Fruit fly (Drosophila melanogaster): Measurements from ENCODE around the gene aust.

DNA sequence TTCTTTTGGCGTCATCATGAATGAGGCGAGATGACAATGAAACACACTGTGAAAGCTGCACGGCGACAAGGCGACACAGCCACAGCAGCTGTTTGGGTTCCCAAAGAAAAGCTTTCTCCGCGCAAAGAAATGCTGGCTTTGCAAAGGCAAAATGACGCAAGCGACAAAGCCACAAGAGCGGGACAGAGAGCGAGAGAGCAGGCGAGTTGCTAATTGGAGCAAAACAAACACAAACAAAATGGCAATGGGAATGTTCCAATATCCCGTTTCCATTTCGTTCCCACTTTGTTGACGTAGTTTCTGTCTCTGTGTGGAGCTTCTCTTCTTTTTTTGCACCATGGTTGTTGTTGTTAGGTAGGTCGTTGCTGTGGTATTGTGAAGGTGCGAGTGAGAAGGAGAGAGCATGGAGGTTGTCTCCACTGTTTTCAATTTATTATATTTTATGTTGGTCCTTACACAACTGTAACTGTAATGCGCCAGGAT is 45.7 kb downstream of the aust start:
- TF ChIP-seq CG17806 (tag; optimal IDR thresholded peaks at IDR 0.05) (no peak), Ets98B (GFP tag; IDR thresholded peaks at IDR 0.05) (peak; percentile 97), CG9948 (tag; optimal IDR thresholded peaks at IDR 0.05) (peak; percentile 15), Pif1A (GFP tag; optimal IDR thresholded peaks at IDR 0.05) (peak; percentile 55), EcR (GFP tag; optimal IDR thresholded peaks at IDR 0.05) (peak; percentile 96), CG34367 (tag; optimal IDR thresholded peaks at IDR 0.05) (peak; percentile 46), CG8159 (tag; optimal IDR thresholded peaks at IDR 0.05) (peak; percentile 57), gl (tag; optimal IDR thresholded peaks at IDR 0.05) (peak; percentile 83), CG10348 (GFP tag; IDR thresholded peaks at IDR 0.05) (no peak), rn (GFP tag; IDR thresholded peaks at IDR 0.05) (no peak), CG13204 (GFP tag; optimal IDR thresholded peaks at IDR 0.05) (peak; percentile 79), CG8301 (tag; optimal IDR thresholded peaks at IDR 0.05) (peak; percentile 40), fd96Ca (GFP tag; IDR thresholded peaks at IDR 0.05) (peak; percentile 95)

All from whole organism, pupa.